Worm (Caenorhabditis elegans) whole organism, midembryonic: ENCODE data around the gene lin-13.

Experiments used
- T22C8.4 ChIP-seq: fragments of 200-800 bp; sonication (Bioruptor generic); IDR thresholded peaks from 2 replicates; pipeline ENCODE4 v1.3.6; 2022; ENCODE audit warnings: missing genetic modification characterization, missing compliant biosample characterization
- cog-1 ChIP-seq: sonication (generic microtip); optimal IDR thresholded peaks from 2 replicates; lab custom pipeline; 2016; ENCODE audit warnings: missing genetic modification characterization, missing compliant biosample characterization
- flt-1 ChIP-seq: fragments of 200-800 bp; sonication (Bioruptor generic); IDR thresholded peaks from 2 replicates; pipeline ENCODE4 v1.3.6; 2022; ENCODE audit warnings: missing genetic modification characterization, missing compliant biosample characterization
- klf-2 ChIP-seq: fragments of 200-800 bp; sonication (Bioruptor generic); conservative IDR thresholded peaks from 2 replicates; pipeline ENCODE4 v1.3.6; 2022; ENCODE audit warnings: missing genetic modification reagents, missing genetic modification characterization, missing compliant biosample characterization
- med-1 ChIP-seq: sonication (generic microtip); optimal IDR thresholded peaks from 2 replicates; lab custom pipeline; 2017; ENCODE audit warnings: missing genetic modification characterization, mild to moderate bottlenecking, missing compliant biosample characterization, antibody characterized with exemption, missing genetic modification reagents; ENCODE audit not compliant: insufficient read depth
- ref-1 ChIP-seq: fragments of 200-800 bp; sonication (Bioruptor generic); conservative IDR thresholded peaks from 2 replicates; pipeline ENCODE4 v1.3.6; 2022; ENCODE audit warnings: missing genetic modification reagents, missing genetic modification characterization, missing compliant biosample characterization
- tab-1 ChIP-seq: fragments of 200-800 bp; sonication (Bioruptor generic); IDR thresholded peaks from 2 replicates; pipeline ENCODE4 v1.3.6; 2022; ENCODE audit warnings: missing genetic modification characterization, missing compliant biosample characterization
- ztf-23 ChIP-seq: fragments of 200-800 bp; sonication (Bioruptor generic); IDR thresholded peaks from 2 replicates; pipeline ENCODE4 v1.3.6; 2022; ENCODE audit warnings: missing genetic modification reagents, missing genetic modification characterization, missing compliant biosample characterization
- ztf-29 ChIP-seq: fragments of 200-800 bp; sonication (Bioruptor generic); IDR thresholded peaks from 2 replicates; pipeline ENCODE4 v1.3.6; 2022; ENCODE audit warnings: missing genetic modification reagents, missing genetic modification characterization, missing compliant biosample characterization

The lin-13 gene

DNA sequence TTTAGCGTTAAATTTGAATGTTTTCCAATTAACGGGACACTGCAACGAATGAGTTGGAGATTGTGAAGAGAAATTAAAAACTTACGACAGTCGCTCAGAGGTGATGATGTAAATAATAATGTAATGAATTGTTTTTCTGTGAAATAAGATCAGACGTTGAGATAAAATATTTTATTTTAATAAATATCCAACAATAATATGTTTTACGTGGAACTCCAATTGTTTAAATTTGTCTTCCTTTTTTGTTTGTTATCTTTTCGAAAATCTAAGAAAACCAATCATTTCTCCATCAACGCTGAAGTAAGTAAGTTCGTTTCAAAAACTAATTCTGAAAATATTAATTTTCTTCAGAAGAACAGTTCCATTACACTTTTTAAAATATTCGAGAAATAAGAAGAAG is 15.0 kb downstream of the lin-13 start, which contains the start of gene C18H2.5:
Gene C18H2.5 (minus strand): TSS at position 101 of the 400 bp plus-strand sequence.
- TF ChIP-seq klf-2 (no peak), flt-1 (no peak)

DNA sequence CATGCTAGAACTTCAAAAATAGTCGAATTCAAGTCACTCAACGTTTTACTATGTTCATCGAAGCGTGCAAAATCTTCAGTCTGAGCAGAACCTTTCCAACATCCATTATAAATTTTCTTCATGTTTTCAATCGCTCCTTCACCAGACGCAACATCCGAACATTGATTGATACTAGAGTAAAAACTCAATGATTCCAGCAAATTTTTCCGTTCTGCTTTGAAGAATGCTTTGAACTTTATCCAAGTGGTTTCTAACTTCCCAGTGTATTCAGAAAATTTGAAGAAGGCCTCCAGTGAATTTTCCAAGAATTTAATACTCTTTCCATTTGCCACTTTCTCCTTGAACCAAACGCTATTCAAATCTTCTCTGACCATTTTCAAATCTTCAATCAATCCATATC is 17.0 kb downstream of the lin-13 start:
- TF ChIP-seq T22C8.4 (no peak), med-1 (GFP tag; lab: Kevin White, UChicago) (no peak), cog-1 (no peak), tab-1 (no peak), klf-2 (no peak), flt-1 (no peak)

DNA sequence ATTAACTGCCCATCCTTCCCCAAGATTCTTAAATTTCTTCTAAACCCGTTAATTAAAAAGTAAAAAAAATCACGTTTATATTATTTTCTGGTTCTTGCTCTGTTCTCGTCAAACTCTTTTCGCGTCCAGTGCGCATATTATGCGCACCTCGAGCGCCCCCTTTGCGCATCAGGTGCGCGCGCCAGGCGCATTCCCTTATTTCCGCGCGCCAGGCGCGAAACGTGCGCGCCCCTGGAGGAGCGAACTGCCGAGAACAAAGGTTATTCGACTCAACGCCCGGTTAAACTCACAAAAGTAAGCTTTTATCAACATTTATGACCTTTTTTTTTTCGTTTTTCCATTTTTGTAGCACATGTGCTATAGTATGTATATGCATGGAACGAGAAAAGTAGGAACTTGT is 36.9 kb downstream of the lin-13 start:
- TF ChIP-seq klf-2 = no peak
- TF ChIP-seq ztf-23 = no peak
- no peak for TF ChIP-seq tab-1
- TF ChIP-seq ref-1 (GFP tag; lab: Robert Waterston, UW) = no peak
- TF ChIP-seq ztf-29 = no peak
- TF ChIP-seq cog-1 = no peak
- no peak for TF ChIP-seq med-1 (GFP tag; lab: Kevin White, UChicago)
- TF ChIP-seq flt-1 = no peak
- no peak for TF ChIP-seq T22C8.4

DNA sequence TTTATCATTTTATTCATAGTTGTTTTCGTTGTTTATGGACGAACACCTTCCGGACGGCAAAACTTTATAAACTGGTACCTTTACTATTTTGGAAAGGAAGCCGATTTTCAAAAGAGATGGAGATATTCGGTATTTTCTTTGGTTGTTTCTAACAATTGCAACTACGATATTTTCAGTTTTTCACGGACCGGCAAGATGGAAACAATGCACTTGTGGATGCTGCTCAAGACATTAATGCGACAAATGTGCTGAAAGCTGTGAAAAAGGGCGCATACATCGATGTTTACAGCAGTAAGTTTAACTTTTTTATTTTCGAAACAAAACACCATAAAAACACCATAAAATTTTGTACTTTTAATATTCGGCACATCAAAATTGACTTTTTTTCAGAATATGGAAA is 43.4 kb downstream of the lin-13 start:
- TF ChIP-seq ref-1 (GFP tag; lab: Robert Waterston, UW) (no peak), cog-1 (no peak), ztf-23 (no peak), med-1 (GFP tag; lab: Kevin White, UChicago) (no peak), flt-1 (no peak), tab-1 (no peak), T22C8.4 (no peak), ztf-29 (no peak), klf-2 (no peak)

DNA sequence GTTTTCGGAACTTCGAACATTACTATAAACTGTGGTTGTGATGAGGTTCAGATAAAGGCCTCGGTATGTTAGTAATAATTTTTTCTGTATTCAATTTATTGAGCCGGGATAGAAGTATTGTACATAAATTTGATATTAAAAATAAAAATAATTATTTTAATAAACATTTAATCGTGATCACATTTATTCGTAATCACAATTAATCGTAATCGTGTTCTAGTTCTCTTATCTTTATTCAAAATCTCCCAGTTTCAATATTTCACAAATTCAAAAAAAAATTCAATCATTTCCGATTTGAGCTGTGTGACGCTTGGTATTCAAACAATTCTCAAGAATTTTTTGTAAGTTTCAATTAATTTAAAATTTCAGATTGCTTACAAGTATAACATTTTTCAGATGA is 47.3 kb downstream of the lin-13 start, which contains the start of gene lido-18:
Gene lido-18 (plus strand): TSS at position 301 of the 400 bp plus-strand sequence.
- no peak for TF ChIP-seq med-1 (GFP tag; lab: Kevin White, UChicago)
- TF ChIP-seq ref-1 (GFP tag; lab: Robert Waterston, UW) = no peak

DNA sequence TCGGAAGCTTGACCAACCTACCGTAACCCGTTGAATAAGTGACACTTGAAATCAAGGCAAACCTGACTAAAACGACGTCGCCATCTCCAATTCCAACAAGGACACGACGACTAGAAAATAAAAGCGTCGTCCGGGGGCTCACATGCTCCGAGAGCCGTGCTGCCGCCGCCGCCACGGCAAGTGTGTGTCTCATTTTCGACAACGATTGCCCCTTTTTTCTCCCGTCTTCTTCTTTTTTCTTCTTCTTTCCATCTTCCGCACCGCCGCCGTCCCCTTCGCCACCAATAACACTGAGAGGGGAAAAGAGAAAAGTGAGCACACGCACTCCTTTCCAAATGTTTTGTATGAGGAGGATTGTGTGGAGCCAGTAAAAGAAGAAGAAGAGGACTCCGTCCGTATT is 48.1 kb downstream of the lin-13 start:
- TF ChIP-seq tab-1 (no peak), klf-2 (no peak), ztf-23 (no peak), med-1 (GFP tag; lab: Kevin White, UChicago) (no peak), flt-1 (no peak), ref-1 (GFP tag; lab: Robert Waterston, UW) (no peak), ztf-29 (no peak), cog-1 (no peak), T22C8.4 (no peak)

DNA sequence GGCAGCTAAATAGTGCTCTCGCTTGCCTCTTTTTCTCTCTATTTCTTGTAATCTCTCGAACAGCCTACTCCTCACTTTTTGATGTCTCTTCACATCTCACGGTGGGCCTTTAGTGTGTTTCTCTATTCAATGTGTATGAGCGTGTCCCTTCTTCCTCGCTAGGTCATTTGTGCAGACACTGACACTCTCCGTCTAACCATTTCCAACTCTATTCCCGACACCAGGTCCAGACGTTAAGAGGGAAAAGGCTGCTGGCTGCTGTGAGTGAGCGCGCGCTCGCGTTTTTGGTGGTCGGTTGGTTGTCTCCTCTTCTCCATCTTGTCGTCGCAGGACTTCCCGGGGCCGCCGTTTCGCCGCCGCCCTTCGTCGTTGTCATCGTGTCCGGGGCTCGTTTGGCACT is 49.9 kb downstream of the lin-13 start:
- TF ChIP-seq flt-1 (peak; percentile 83), tab-1 (0 out of 2 replicates have a peak, but pooled peaks have one; percentile 63), ztf-29 (no peak)

DNA sequence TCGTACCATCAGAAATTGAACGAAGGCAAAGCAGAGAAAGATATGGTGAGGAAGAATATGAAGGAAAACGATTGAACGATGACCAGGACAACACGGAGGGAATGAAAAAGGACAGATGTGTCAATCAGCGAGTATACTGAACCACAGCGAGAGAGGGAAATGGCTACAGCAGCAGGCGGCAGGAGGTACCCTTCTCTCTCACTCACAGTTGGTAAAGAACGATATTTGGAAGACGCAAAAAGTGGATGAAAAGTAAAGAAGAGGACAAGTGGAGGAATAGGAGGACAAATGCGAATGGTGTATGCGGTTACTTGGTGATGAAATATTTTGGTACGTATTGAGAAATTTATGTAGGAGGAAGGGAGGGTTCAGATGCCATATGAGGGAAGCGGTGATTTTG is 52.8 kb downstream of the lin-13 start, which contains the start of gene ZK783.7:
Gene ZK783.7 (plus strand): TSS at position 246 of the 400 bp plus-strand sequence.
- TF ChIP-seq T22C8.4 (no peak), klf-2 (no peak), ztf-29 (no peak), tab-1 (no peak), ref-1 (GFP tag; lab: Robert Waterston, UW) (no peak), cog-1 (no peak), flt-1 (0 out of 2 replicates have a peak, but pooled peaks have one; percentile 40), med-1 (GFP tag; lab: Kevin White, UChicago) (no peak), ztf-23 (0 out of 2 replicates have a peak, but pooled peaks have one; percentile 16)

DNA sequence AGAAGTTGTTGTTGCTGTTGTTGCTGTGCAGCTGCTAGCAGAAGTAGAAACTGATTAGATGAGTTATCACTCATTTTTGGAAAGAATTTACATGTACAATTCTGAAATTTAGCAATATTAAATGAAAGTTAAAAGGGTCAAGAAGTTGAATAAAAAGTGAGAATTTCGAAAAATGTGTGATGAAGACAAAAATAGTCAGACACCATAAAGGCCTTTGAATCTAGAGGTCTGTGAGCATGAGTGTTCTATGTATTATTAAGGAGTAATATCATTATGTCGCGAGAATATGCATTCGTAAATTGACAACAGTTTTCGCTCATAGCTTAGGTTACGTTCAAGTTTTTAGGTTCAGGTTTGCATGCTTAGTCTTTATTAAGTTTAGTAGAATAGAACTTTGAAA is 53.4 kb downstream of the lin-13 start, which contains the start of gene baz-2:
Gene baz-2 (minus strand): TSS at position 101 of the 400 bp plus-strand sequence.
- TF ChIP-seq ztf-29 = no peak
- TF ChIP-seq tab-1 = no peak
- TF ChIP-seq ref-1 (GFP tag; lab: Robert Waterston, UW) = no peak
- TF ChIP-seq med-1 (GFP tag; lab: Kevin White, UChicago) = no peak
- TF ChIP-seq flt-1 = no peak
- no peak for TF ChIP-seq ztf-23
- TF ChIP-seq klf-2 = no peak
- no peak for TF ChIP-seq cog-1
- TF ChIP-seq T22C8.4 = no peak

DNA sequence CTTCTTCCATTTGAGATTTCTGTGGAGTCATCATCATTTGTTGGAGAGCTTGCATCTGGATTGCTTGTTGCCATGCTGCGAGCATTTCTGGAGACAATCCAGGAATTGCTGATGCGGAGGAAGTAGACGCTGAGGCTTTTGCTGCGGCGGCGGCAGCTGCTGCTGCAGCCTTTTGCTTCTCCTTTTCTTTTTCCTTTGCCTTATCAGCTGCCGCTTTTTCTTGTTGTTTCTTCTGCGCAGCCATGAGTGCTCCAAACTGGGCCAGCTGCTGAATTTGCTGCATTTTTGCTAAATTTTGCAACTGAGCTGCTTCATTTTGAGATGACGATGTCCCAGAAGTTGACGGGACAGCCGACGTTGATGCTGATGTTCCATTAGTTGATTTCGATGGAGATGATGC is 53.8 kb downstream of the lin-13 start:
- TF ChIP-seq flt-1 (peak; percentile 50; the same call in 1 of the 2 replicates), T22C8.4 (no peak)
